Worm (Caenorhabditis elegans) whole organism, L4 larva: ENCODE results near the gene F59G1.8.
A peak's percentile ranks its signal among the peaks of the same experiment; 100 is the strongest.

Experiments
- D1046.2 ChIP-seq: fragments of 200-800 bp; sonication (Bioruptor generic); IDR thresholded peaks from 2 replicates; pipeline ENCODE4 v1.3.6; 2022; ENCODE audit warnings: missing genetic modification characterization, missing compliant biosample characterization
- F37D6.2 ChIP-seq: sonication (generic microtip); optimal IDR thresholded peaks from 2 replicates; lab custom pipeline; 2016; ENCODE audit warnings: mild to moderate bottlenecking, missing genetic modification characterization, missing compliant biosample characterization
- T20F7.1 ChIP-seq: fragments of 200-800 bp; sonication (Bioruptor generic); optimal IDR thresholded peaks from 2 replicates; lab custom pipeline; 2018; ENCODE audit warnings: mild to moderate bottlenecking, missing genetic modification characterization, missing compliant biosample characterization
- Y105C5A.15 ChIP-seq: fragments of 200-800 bp; sonication (Bioruptor generic); IDR thresholded peaks from 2 replicates; pipeline ENCODE4 v1.3.6; 2022; ENCODE audit warnings: missing genetic modification characterization, missing compliant biosample characterization
- ZK546.5 ChIP-seq, 2 experiments: sonication (generic microtip); optimal IDR thresholded peaks; 2 replicates each; lab custom pipeline; 2017; ENCODE audit warnings: missing biosample characterization in 2 of 2, missing genetic modification characterization in 2 of 2
- aly-2 ChIP-seq: sonication (generic microtip); optimal IDR thresholded peaks from 2 replicates; lab custom pipeline; 2018; ENCODE audit warnings: missing biosample characterization, missing genetic modification characterization
- ama-1 ChIP-seq: fragments of 150-350 bp; optimal IDR thresholded peaks from 2 replicates; lab custom pipeline; 2014; ENCODE audit warnings: inconsistent platforms, mixed read lengths
- ctbp-1 ChIP-seq: fragments of 200-800 bp; sonication (Bioruptor generic); IDR thresholded peaks from 2 replicates; pipeline ENCODE4 v1.3.6; 2022; ENCODE audit warnings: missing genetic modification reagents, missing genetic modification characterization, missing compliant biosample characterization
- daf-12 ChIP-seq: fragments of 150-350 bp; optimal IDR thresholded peaks from 2 replicates; lab custom pipeline; 2014; ENCODE audit warnings: missing biosample characterization, missing genetic modification reagents, missing genetic modification characterization
- daf-19 ChIP-seq: fragments of 200-800 bp; sonication (Bioruptor generic); conservative IDR thresholded peaks from 2 replicates; pipeline ENCODE4 v1.3.6; 2022; ENCODE audit warnings: missing genetic modification characterization, missing compliant biosample characterization
- daf-8 ChIP-seq: fragments of 200-800 bp; sonication (Bioruptor generic); IDR thresholded peaks from 2 replicates; pipeline ENCODE4 v1.3.6; 2022; ENCODE audit warnings: missing genetic modification characterization, missing compliant biosample characterization
- dve-1 ChIP-seq: sonication (generic microtip); optimal IDR thresholded peaks from 2 replicates; lab custom pipeline; 2017; ENCODE audit warnings: antibody characterized with exemption, mild to moderate bottlenecking, missing genetic modification characterization, missing compliant biosample characterization; ENCODE audit not compliant: insufficient read depth
- fkh-10 ChIP-seq: fragments of 150-350 bp; optimal IDR thresholded peaks from 2 replicates; lab custom pipeline; 2014; ENCODE audit warnings: missing biosample characterization, missing genetic modification reagents, missing genetic modification characterization
- hif-1 ChIP-seq, 2 experiments: sonication (generic microtip); optimal IDR thresholded peaks; 2 replicates each; lab custom pipeline; 2016 to 2017; ENCODE audit warnings: missing compliant biosample characterization in 2 of 2, missing genetic modification characterization in 2 of 2, missing genetic modification reagents in 2 of 2, missing genotype in 2 of 2, mild to moderate bottlenecking in 1 of 2
- hlh-30 ChIP-seq: sonication (generic microtip); optimal IDR thresholded peaks from 2 replicates; lab custom pipeline; 2017; ENCODE audit warnings: antibody characterized with exemption, mild to moderate bottlenecking, missing genetic modification characterization, missing compliant biosample characterization; ENCODE audit not compliant: insufficient read depth
- jun-1 ChIP-seq: fragments of 150-350 bp; optimal IDR thresholded peaks from 2 replicates; lab custom pipeline; 2014; ENCODE audit warnings: missing biosample characterization, missing genetic modification reagents, missing genetic modification characterization
- lim-7 ChIP-seq: fragments of 200-800 bp; sonication (Bioruptor generic); IDR thresholded peaks from 2 replicates; pipeline ENCODE4 v1.3.6; 2022; ENCODE audit warnings: missing genetic modification characterization, missing compliant biosample characterization
- lsy-2 ChIP-seq, 2 experiments: fragments of 150-350 bp in 1 of 2; sonication (generic microtip) in 1 of 2; optimal IDR thresholded peaks; 2 replicates each; lab custom pipeline; 2014 to 2017; ENCODE audit warnings: missing biosample characterization in 2 of 2, missing genetic modification characterization in 2 of 2
- madf-5 ChIP-seq, 2 experiments: fragments of 200-800 bp; sonication (Bioruptor generic); IDR thresholded peaks; 2 replicates each; pipeline ENCODE4 v1.3.6; 2022; ENCODE audit warnings: missing compliant biosample characterization in 2 of 2, missing genetic modification characterization in 2 of 2
- mep-1 ChIP-seq: fragments of 150-350 bp; sonication (generic microtip); optimal IDR thresholded peaks from 3 replicates; lab custom pipeline; 2014; ENCODE audit warnings: missing biosample characterization, missing genetic modification characterization
- mes-2 ChIP-seq: sonication (generic microtip); optimal IDR thresholded peaks from 2 replicates; lab custom pipeline; 2016; ENCODE audit warnings: missing genotype, mild to moderate bottlenecking, missing genetic modification characterization, missing compliant biosample characterization; ENCODE audit not compliant: poor library complexity, severe bottlenecking
- mxl-2 ChIP-seq: fragments of 200-800 bp; sonication (Bioruptor generic); conservative IDR thresholded peaks from 2 replicates; pipeline ENCODE4 v1.3.6; 2022; ENCODE audit warnings: missing genetic modification reagents, missing genetic modification characterization, missing compliant biosample characterization
- mxl-3 ChIP-seq: fragments of 200-800 bp; sonication (Bioruptor generic); optimal IDR thresholded peaks from 2 replicates; lab custom pipeline; 2018; ENCODE audit warnings: mild to moderate bottlenecking, missing genetic modification characterization, missing compliant biosample characterization
- nhr-10 ChIP-seq: fragments of 150-350 bp; optimal IDR thresholded peaks from 2 replicates; lab custom pipeline; 2014; ENCODE audit warnings: missing biosample characterization, missing genetic modification characterization
- nhr-25 ChIP-seq: sonication (generic microtip); optimal IDR thresholded peaks from 2 replicates; lab custom pipeline; 2017; ENCODE audit warnings: missing genetic modification characterization, mild to moderate bottlenecking, missing compliant biosample characterization, antibody characterized with exemption, moderate library complexity, borderline replicate concordance; ENCODE audit not compliant: insufficient read depth
- nhr-76 ChIP-seq: fragments of 150-350 bp; optimal IDR thresholded peaks from 2 replicates; lab custom pipeline; 2014; ENCODE audit warnings: missing biosample characterization, missing genetic modification characterization
- nhr-77 ChIP-seq: fragments of 150-350 bp; optimal IDR thresholded peaks from 2 replicates; lab custom pipeline; 2014; ENCODE audit warnings: missing biosample characterization, missing genetic modification characterization
- php-3 ChIP-seq: fragments of 200-800 bp; sonication (Bioruptor generic); IDR thresholded peaks from 2 replicates; pipeline ENCODE4 v1.3.6; 2022; ENCODE audit warnings: missing genetic modification reagents, missing genetic modification characterization, missing compliant biosample characterization
- rbr-2 ChIP-seq: sonication (generic microtip); optimal IDR thresholded peaks from 2 replicates; lab custom pipeline; 2016; ENCODE audit warnings: missing genotype, missing genetic modification characterization, missing compliant biosample characterization
- sdz-12 ChIP-seq: fragments of 200-800 bp; sonication (Bioruptor generic); optimal IDR thresholded peaks from 2 replicates; lab custom pipeline; 2018; ENCODE audit warnings: mild to moderate bottlenecking, missing genetic modification characterization, missing compliant biosample characterization
- set-16 ChIP-seq: fragments of 200-800 bp; sonication (Bioruptor generic); IDR thresholded peaks from 2 replicates; pipeline ENCODE4 v1.3.6; 2022; ENCODE audit warnings: missing genetic modification reagents, missing genetic modification characterization, missing compliant biosample characterization
- skn-1 ChIP-seq: fragments of 150-350 bp; optimal IDR thresholded peaks from 2 replicates; lab custom pipeline; 2014; ENCODE audit warnings: missing biosample characterization, missing genetic modification characterization
- snpc-4 ChIP-seq: fragments of 150-350 bp; optimal IDR thresholded peaks from 2 replicates; lab custom pipeline; 2014; ENCODE audit warnings: missing biosample characterization, missing genetic modification characterization
- unc-39 ChIP-seq: sonication (generic microtip); optimal IDR thresholded peaks from 2 replicates; lab custom pipeline; 2017; ENCODE audit warnings: missing biosample characterization, missing genetic modification characterization
- zfp-2 ChIP-seq: sonication (generic microtip); optimal IDR thresholded peaks from 2 replicates; lab custom pipeline; 2016; ENCODE audit warnings: mild to moderate bottlenecking, missing genetic modification characterization, missing compliant biosample characterization
- zfp-3 ChIP-seq: fragments of 200-800 bp; sonication (Bioruptor generic); conservative IDR thresholded peaks from 2 replicates; pipeline ENCODE4 v1.3.6; 2022; ENCODE audit warnings: missing genetic modification reagents, missing genetic modification characterization, missing compliant biosample characterization

The F59G1.8 gene

DNA sequence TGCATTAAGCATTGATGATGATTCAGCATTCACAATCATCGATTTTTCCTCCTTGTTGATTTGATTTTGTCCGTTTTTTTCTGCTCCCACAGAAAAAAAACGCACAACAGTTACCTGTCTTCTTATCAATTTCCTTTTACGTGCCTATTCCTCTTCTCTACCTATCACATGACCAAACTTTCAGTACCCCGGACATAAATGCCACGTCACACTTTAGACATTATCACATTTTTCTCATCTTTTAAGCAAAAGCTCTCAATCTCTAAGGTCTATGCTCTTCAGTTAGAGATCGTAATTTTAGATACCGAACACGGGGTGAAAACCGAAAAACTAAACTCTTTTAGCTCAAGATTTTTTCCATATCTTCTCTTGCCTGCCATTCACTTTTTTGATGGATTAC, 29.6 kb downstream of the F59G1.8 start (continued):
- TF ChIP-seq ama-1 (no peak), lsy-2 (tag; optimal IDR thresholded peaks at IDR 0.05; lab: Kevin White, UChicago) (peak in 1 of 2 experiments; percentile 47), nhr-77 (tag; lab: Kevin White, UChicago) (peak; percentile 73), php-3 (peak; percentile 56; the same call in 1 of the 2 replicates), mxl-2 (GFP tag; lab: Robert Waterston, UW) (no peak), T20F7.1 (GFP tag; lab: Kevin White, UChicago) (peak; percentile 31), aly-2 (tag; lab: Kevin White, UChicago) (no peak), Y105C5A.15 (no peak), daf-12 (no peak)

DNA sequence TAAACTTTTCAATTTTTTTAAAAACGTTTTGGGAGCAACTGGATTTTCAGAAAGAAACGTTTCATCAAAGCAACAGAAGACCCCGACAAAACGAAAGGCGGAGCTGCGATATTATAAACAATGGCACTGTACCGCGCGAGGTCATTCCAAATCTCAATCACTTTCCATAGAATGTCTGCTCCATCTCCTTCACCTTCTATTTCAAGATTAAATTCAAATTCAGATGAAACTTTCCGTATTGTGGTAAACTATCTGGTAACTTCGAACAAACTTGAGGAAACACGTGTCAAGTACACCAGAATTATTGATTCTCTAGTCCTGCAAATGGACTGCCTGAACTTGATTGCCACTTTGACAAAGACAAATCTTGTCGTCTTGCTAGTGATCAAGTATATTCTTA, 34.4 kb downstream of the F59G1.8 start, which contains the start of gene F28B12.6:
Gene F28B12.6, plus strand, starts transcription at position 49 of the 400 bp plus-strand sequence.
- TF ChIP-seq nhr-77 (tag; lab: Kevin White, UChicago): no peak
- TF ChIP-seq jun-1: no peak
- TF ChIP-seq mxl-2 (GFP tag; lab: Robert Waterston, UW): no peak
- no peak for TF ChIP-seq unc-39
- TF ChIP-seq nhr-25: no peak
- TF ChIP-seq hif-1 (tag; optimal IDR thresholded peaks at IDR 0.05; lab: Kevin White, UChicago): peak in 1 of 2 experiments; percentile 9
- TF ChIP-seq lim-7: no peak
- TF ChIP-seq zfp-2 (tag; lab: Kevin White, UChicago): no peak
- TF ChIP-seq daf-19 (GFP tag; lab: Robert Waterston, UW): no peak
- TF ChIP-seq sdz-12 (GFP tag; lab: Kevin White, UChicago): no peak
- TF ChIP-seq nhr-76 (tag; lab: Kevin White, UChicago): no peak
- TF ChIP-seq zfp-3 (GFP tag; lab: Robert Waterston, UW): 0 out of 2 replicates have a peak, but pooled peaks have one; percentile 17
- 0 out of 4 replicates have a peak, but pooled peaks of 1 of the 2 experiments have one; percentile 20 for TF ChIP-seq madf-5 (GFP tag; IDR thresholded peaks at IDR 0.05; lab: Robert Waterston, UW)
- TF ChIP-seq daf-8: no peak
- no peak for TF ChIP-seq D1046.2
- TF ChIP-seq, all 104 proteins: peak for 3

- peak; percentile 78 for TF ChIP-seq hlh-30 (tag; lab: Kevin White, UChicago)
- peak; percentile 28 for TF ChIP-seq dve-1 (tag; lab: Kevin White, UChicago)
- no peak for TF ChIP-seq F37D6.2 (tag; lab: Kevin White, UChicago)
- TF ChIP-seq mes-2 (tag; lab: Kevin White, UChicago): no peak
- TF ChIP-seq nhr-10 (tag; lab: Kevin White, UChicago): no peak
- TF ChIP-seq snpc-4 (tag; lab: Kevin White, UChicago): no peak
- no peak for TF ChIP-seq daf-12
- TF ChIP-seq nhr-77 (tag; lab: Kevin White, UChicago): no peak
- no peak for TF ChIP-seq set-16
- no peak for TF ChIP-seq ctbp-1 (GFP tag; lab: Robert Waterston, UW)
- peak; percentile 10 for TF ChIP-seq rbr-2 (tag; lab: Kevin White, UChicago)
- no peak for TF ChIP-seq jun-1
- TF ChIP-seq mxl-3 (GFP tag; lab: Kevin White, UChicago): no peak
- TF ChIP-seq fkh-10 (GFP tag; lab: Kevin White, UChicago): peak; percentile 16
- TF ChIP-seq daf-8: no peak
- TF ChIP-seq mep-1 (tag; lab: Kevin White, UChicago): peak; percentile 14
- TF ChIP-seq lsy-2 (tag; optimal IDR thresholded peaks at IDR 0.05; lab: Kevin White, UChicago): peak in 1 of 2 experiments; percentile 35
- TF ChIP-seq skn-1 (tag; lab: Kevin White, UChicago): no peak
- no peak for TF ChIP-seq ZK546.5 (tag; optimal IDR thresholded peaks at IDR 0.05; lab: Kevin White, UChicago)
Measured at ce11 chrII:5942593-5942992, 36.2 kb downstream of the F59G1.8 start, which contains the start of gene F28B12.1. Gene F28B12.1 (plus strand): TSS chrII:5942927.
